Fruit fly (Drosophila melanogaster) whole organism, embryonic: Measurements from ENCODE around the gene CG12239.

Source experiments
- Aef1 ChIP-seq: fragments of 200-800 bp; sonication (Bioruptor generic); IDR thresholded peaks from 3 replicates; pipeline ENCODE4 v1.3.6; 2022; ENCODE audit warnings: missing biosample characterization, missing genetic modification characterization
- B-H1 ChIP-seq: fragments of 200-800 bp; sonication (Bioruptor generic); IDR thresholded peaks from 3 replicates; pipeline ENCODE4 v1.3.6; 2022; ENCODE audit warnings: missing biosample characterization, missing genetic modification characterization
- B-H2 ChIP-seq: fragments of 200-800 bp; sonication (Bioruptor generic); optimal IDR thresholded peaks from 2 replicates; lab custom pipeline; 2018; ENCODE audit warnings: missing biosample characterization, mild to moderate bottlenecking, missing genetic modification characterization
- CG10274 ChIP-seq: fragments of 200-800 bp; sonication (Bioruptor generic); optimal IDR thresholded peaks from 3 replicates; lab custom pipeline; 2017; ENCODE audit warnings: missing biosample characterization, mild to moderate bottlenecking, missing genetic modification characterization
- CG11085 ChIP-seq: fragments of 200-800 bp; sonication (Bioruptor generic); IDR thresholded peaks from 2 replicates; pipeline ENCODE4 v1.3.6; 2022; ENCODE audit warnings: missing biosample characterization, missing genetic modification characterization
- CG12391 ChIP-seq: fragments of 200-800 bp; sonication (Bioruptor generic); optimal IDR thresholded peaks from 3 replicates; lab custom pipeline; 2018; ENCODE audit warnings: missing biosample characterization, mild to moderate bottlenecking, missing genetic modification characterization, moderate library complexity
- CG13287 ChIP-seq: fragments of 200-800 bp; sonication (Bioruptor generic); IDR thresholded peaks from 2 replicates; pipeline ENCODE4 v1.3.6; 2022; ENCODE audit warnings: missing biosample characterization, missing genetic modification characterization; ENCODE audit not compliant: partially characterized antibody
- CG14014 ChIP-seq: fragments of 200-800 bp; sonication (Bioruptor generic); IDR thresholded peaks from 2 replicates; pipeline ENCODE4 v1.3.6; 2022; ENCODE audit warnings: missing biosample characterization, missing genetic modification characterization
- CG1602 ChIP-seq: fragments of 200-800 bp; sonication (Bioruptor generic); optimal IDR thresholded peaks from 3 replicates; lab custom pipeline; 2016; ENCODE audit warnings: missing biosample characterization, missing genetic modification characterization
- CG17568 ChIP-seq: fragments of 200-800 bp; sonication (Bioruptor generic); optimal IDR thresholded peaks from 2 replicates; lab custom pipeline; 2018; ENCODE audit warnings: missing biosample characterization, mild to moderate bottlenecking, missing genetic modification characterization, moderate library complexity
- CG17802 ChIP-seq: fragments of 200-800 bp; sonication (Bioruptor generic); optimal IDR thresholded peaks from 2 replicates; lab custom pipeline; 2018; ENCODE audit warnings: missing biosample characterization, mild to moderate bottlenecking, missing genetic modification characterization, moderate library complexity
- CG18599 ChIP-seq: fragments of 200-800 bp; sonication (Bioruptor generic); optimal IDR thresholded peaks from 3 replicates; lab custom pipeline; 2017; ENCODE audit warnings: missing biosample characterization, missing genetic modification characterization, mild to moderate bottlenecking, moderate library complexity, missing genetic modification reagents
- CG31388 ChIP-seq: fragments of 200-800 bp; sonication (Bioruptor generic); optimal IDR thresholded peaks from 2 replicates; lab custom pipeline; 2016; ENCODE audit warnings: missing biosample characterization, missing genetic modification characterization
- CG32772 ChIP-seq: fragments of 200-800 bp; sonication (Bioruptor generic); IDR thresholded peaks from 2 replicates; pipeline ENCODE4 v1.3.6; 2022; ENCODE audit warnings: missing biosample characterization, missing genetic modification characterization
- CG4282 ChIP-seq: fragments of 200-800 bp; sonication (Bioruptor generic); optimal IDR thresholded peaks from 2 replicates; lab custom pipeline; 2016; ENCODE audit warnings: missing biosample characterization, missing genetic modification characterization
- CG4328 ChIP-seq: fragments of 200-800 bp; sonication (Bioruptor generic); optimal IDR thresholded peaks from 3 replicates; lab custom pipeline; 2017; ENCODE audit warnings: missing biosample characterization, missing genetic modification reagents, missing genetic modification characterization
- CG4707 ChIP-seq: fragments of 200-800 bp; sonication (Bioruptor generic); optimal IDR thresholded peaks from 2 replicates; lab custom pipeline; 2018; ENCODE audit warnings: missing biosample characterization, mild to moderate bottlenecking, missing genetic modification characterization, moderate library complexity
- CG6683 ChIP-seq: fragments of 200-800 bp; sonication (Bioruptor generic); optimal IDR thresholded peaks from 2 replicates; lab custom pipeline; 2017; ENCODE audit warnings: missing biosample characterization, mild to moderate bottlenecking, missing genetic modification characterization, missing genetic modification reagents
- CG9609 ChIP-seq: fragments of 200-800 bp; sonication (Bioruptor generic); optimal IDR thresholded peaks from 3 replicates; lab custom pipeline; 2016; ENCODE audit warnings: missing biosample characterization, missing genetic modification characterization
- Elba2 ChIP-seq: fragments of 200-800 bp; sonication (Bioruptor generic); optimal IDR thresholded peaks from 3 replicates; lab custom pipeline; 2016; ENCODE audit warnings: missing biosample characterization, missing genetic modification characterization
- Fer2 ChIP-seq: fragments of 200-800 bp; sonication (Bioruptor generic); optimal IDR thresholded peaks from 2 replicates; lab custom pipeline; 2018; ENCODE audit warnings: missing biosample characterization, mild to moderate bottlenecking, missing genetic modification characterization, moderate library complexity
- Fer3 ChIP-seq: fragments of 200-800 bp; sonication (Bioruptor generic); optimal IDR thresholded peaks from 2 replicates; lab custom pipeline; 2018; ENCODE audit warnings: missing biosample characterization, mild to moderate bottlenecking, missing genetic modification characterization, moderate library complexity
- Hand ChIP-seq: fragments of 200-800 bp; sonication (Bioruptor generic); optimal IDR thresholded peaks from 2 replicates; lab custom pipeline; 2017; ENCODE audit warnings: mild to moderate bottlenecking, missing biosample characterization, missing genetic modification reagents, missing genetic modification characterization
- Hmr ChIP-seq: fragments of 200-800 bp; sonication (Bioruptor generic); optimal IDR thresholded peaks from 3 replicates; lab custom pipeline; 2017; ENCODE audit warnings: mild to moderate bottlenecking, missing biosample characterization, missing genetic modification reagents, missing genetic modification characterization
- Hr3 ChIP-seq: fragments of 200-800 bp; sonication (Bioruptor generic); optimal IDR thresholded peaks from 3 replicates; lab custom pipeline; 2016; ENCODE audit warnings: missing biosample characterization, missing genetic modification characterization
- Mes4 ChIP-seq: fragments of 200-800 bp; sonication (Bioruptor generic); optimal IDR thresholded peaks from 2 replicates; lab custom pipeline; 2016; ENCODE audit warnings: missing biosample characterization, missing genetic modification characterization
- NC2α ChIP-seq: fragments of 200-800 bp; sonication (Bioruptor generic); optimal IDR thresholded peaks from 2 replicates; lab custom pipeline; 2016; ENCODE audit warnings: missing biosample characterization, missing genetic modification characterization
- Optix ChIP-seq: fragments of 200-800 bp; sonication (Bioruptor generic); IDR thresholded peaks from 3 replicates; pipeline ENCODE4 v1.3.6; 2022; ENCODE audit warnings: missing biosample characterization, missing genetic modification characterization
- Spps ChIP-seq: fragments of 200-800 bp; sonication (Bioruptor generic); optimal IDR thresholded peaks from 2 replicates; lab custom pipeline; 2018; ENCODE audit warnings: missing biosample characterization, mild to moderate bottlenecking, missing genetic modification characterization
- Taf1 ChIP-seq: fragments of 200-800 bp; sonication (Bioruptor generic); IDR thresholded peaks from 2 replicates; pipeline ENCODE4 v1.3.6; 2022; ENCODE audit warnings: missing biosample characterization, missing genetic modification characterization
- Xbp1 ChIP-seq: fragments of 200-800 bp; sonication (Bioruptor generic); optimal IDR thresholded peaks from 3 replicates; lab custom pipeline; 2016; ENCODE audit warnings: missing biosample characterization, mild to moderate bottlenecking, missing genetic modification characterization
- bab2 ChIP-seq: fragments of 200-800 bp; sonication (Bioruptor generic); optimal IDR thresholded peaks from 2 replicates; lab custom pipeline; 2016; ENCODE audit warnings: missing biosample characterization, missing genetic modification characterization
- croc ChIP-seq: fragments of 200-800 bp; sonication (Bioruptor generic); conservative IDR thresholded peaks from 3 replicates; pipeline ENCODE4 v1.3.6; 2022; ENCODE audit warnings: missing biosample characterization, missing genetic modification characterization
- dan ChIP-seq: fragments of 200-800 bp; sonication (Bioruptor generic); IDR thresholded peaks from 2 replicates; pipeline ENCODE4 v1.3.6; 2022; ENCODE audit warnings: missing biosample characterization, missing genetic modification characterization
- dimm ChIP-seq: fragments of 200-800 bp; sonication (Bioruptor generic); IDR thresholded peaks from 2 replicates; pipeline ENCODE4 v1.3.6; 2022; ENCODE audit warnings: missing biosample characterization, missing genetic modification characterization
- dmrt11E ChIP-seq: fragments of 200-800 bp; sonication (Bioruptor generic); optimal IDR thresholded peaks from 3 replicates; lab custom pipeline; 2018; ENCODE audit warnings: missing biosample characterization, mild to moderate bottlenecking, missing genetic modification characterization, moderate library complexity
- dysf ChIP-seq: fragments of 200-800 bp; sonication (Bioruptor generic); IDR thresholded peaks from 3 replicates; pipeline ENCODE4 v1.3.6; 2022; ENCODE audit warnings: missing biosample characterization, missing genetic modification characterization
- insv ChIP-seq, 2 experiments: fragments of 200-800 bp; sonication (Bioruptor generic); optimal IDR thresholded peaks; 3 replicates each; lab custom pipeline; 2016 to 2018; ENCODE audit warnings: missing biosample characterization in 2 of 2, missing genetic modification characterization in 2 of 2
- lola ChIP-seq, 3 experiments: fragments of >200 bp in 2 of 3; fragments of 200-800 bp in 1 of 3; sonication (Bioruptor generic) in 1 of 3; optimal IDR thresholded peaks; 2 replicates each; lab custom pipeline; 2017 to 2019; ENCODE audit warnings: missing biosample characterization in 3 of 3, missing genetic modification characterization in 3 of 3, mild to moderate bottlenecking in 1 of 3, moderate library complexity in 1 of 3
- nerfin-2 ChIP-seq: fragments of 200-800 bp; sonication (Bioruptor generic); IDR thresholded peaks from 2 replicates; pipeline ENCODE4 v1.3.6; 2022; ENCODE audit warnings: missing biosample characterization, missing genetic modification characterization; ENCODE audit not compliant: partially characterized antibody
- pb ChIP-seq: fragments of 200-800 bp; sonication (Bioruptor generic); optimal IDR thresholded peaks from 3 replicates; lab custom pipeline; 2016; ENCODE audit warnings: missing biosample characterization, missing genetic modification characterization
- ranshi ChIP-seq: fragments of 200-800 bp; sonication (Bioruptor generic); IDR thresholded peaks from 2 replicates; pipeline ENCODE4 v1.3.6; 2022; ENCODE audit warnings: missing biosample characterization, missing genetic modification characterization
- ro ChIP-seq: fragments of 200-800 bp; sonication (Bioruptor generic); IDR thresholded peaks from 2 replicates; pipeline ENCODE4 v1.3.6; 2022; ENCODE audit warnings: missing biosample characterization, missing genetic modification characterization
- sr ChIP-seq: fragments of 200-800 bp; sonication (Bioruptor generic); IDR thresholded peaks from 3 replicates; pipeline ENCODE4 v1.3.6; 2022; ENCODE audit warnings: missing biosample characterization, missing genetic modification characterization
- tgo ChIP-seq: fragments of 200-800 bp; sonication (Bioruptor generic); IDR thresholded peaks from 3 replicates; pipeline ENCODE4 v1.3.6; 2022; ENCODE audit warnings: missing biosample characterization, missing genetic modification characterization
- tin ChIP-seq: fragments of 200-800 bp; sonication (Bioruptor generic); optimal IDR thresholded peaks from 3 replicates; lab custom pipeline; 2016; ENCODE audit warnings: missing biosample characterization, missing genetic modification characterization
- ttk ChIP-seq: fragments of 200-800 bp; sonication (Bioruptor generic); IDR thresholded peaks from 2 replicates; pipeline ENCODE4 v2.1.2; 2022; ENCODE audit warnings: missing biosample characterization, missing genetic modification characterization
- zfh2 ChIP-seq: fragments of 200-800 bp; sonication (Bioruptor generic); optimal IDR thresholded peaks from 2 replicates; lab custom pipeline; 2016; ENCODE audit warnings: missing biosample characterization, missing genetic modification characterization

The CG12239 gene

dm6 chrX:5764001-5764892, 27.7 kb upstream of the CG12239 start, which contains the start of the genes MAPk-Ak2 and CG42699 (continued):
- peak; percentile 75 for TF ChIP-seq pb (GFP tag; lab: Kevin White, UChicago)
- TF ChIP-seq dmrt11E = peak; percentile 55
- TF ChIP-seq CG31388 (GFP tag; lab: Kevin White, UChicago) = no peak
- TF ChIP-seq Hand (GFP tag; lab: Kevin White, UChicago) = peak; percentile 62
- TF ChIP-seq tin = peak; percentile 40
- TF ChIP-seq CG10274 (GFP tag; lab: Kevin White, UChicago) = peak; percentile 18
- TF ChIP-seq Hr3 (GFP tag; lab: Kevin White, UChicago) = peak; percentile 28
- TF ChIP-seq nerfin-2 (GFP tag; lab: Robert Waterston, UW) = peak; percentile 84
- TF ChIP-seq sr = peak; percentile 74
- no peak; the same call in 1 of the 2 replicates for TF ChIP-seq ranshi (GFP tag; lab: Robert Waterston, UW)
- peak; percentile 87 for TF ChIP-seq B-H2 (GFP tag; lab: Kevin White, UChicago)
- peak in 1 of 2 experiments; percentile 94 for TF ChIP-seq insv (GFP tag; optimal IDR thresholded peaks at IDR 0.05; lab: Kevin White, UChicago)
- TF ChIP-seq dysf = peak; percentile 31; the same call in 1 of the 3 replicates
- peak in 1 of 3 experiments; percentile 64 for TF ChIP-seq lola (GFP tag; optimal IDR thresholded peaks at IDR 0.05; lab: Kevin White, UChicago)
- TF ChIP-seq CG18599 (GFP tag; lab: Kevin White, UChicago) = peak; percentile 87
- no peak; the same call in 2 of the 3 replicates for TF ChIP-seq Optix (GFP tag; lab: Robert Waterston, UW)
- no peak for TF ChIP-seq Aef1 (GFP tag; lab: Robert Waterston, UW)
- TF ChIP-seq zfh2 (GFP tag; lab: Kevin White, UChicago) = peak; percentile 6
- TF ChIP-seq Xbp1 (GFP tag; lab: Kevin White, UChicago) = peak; percentile 0
- peak; percentile 43 for TF ChIP-seq CG12391 (tag; lab: Kevin White, UChicago)
- TF ChIP-seq ttk (GFP tag; lab: Robert Waterston, UW) = no peak
- peak; percentile 89 for TF ChIP-seq CG4328 (GFP tag; lab: Kevin White, UChicago)
- no peak for TF ChIP-seq dimm (GFP tag; lab: Robert Waterston, UW)
- TF ChIP-seq CG4282 (GFP tag; lab: Kevin White, UChicago) = peak; percentile 65
- TF ChIP-seq CG17568 = peak; percentile 91
- TF ChIP-seq B-H1 (GFP tag; lab: Robert Waterston, UW) = peak; percentile 22; the same call in 1 of the 3 replicates
- TF ChIP-seq Elba2 = no peak
- no peak for TF ChIP-seq Taf1
- peak; percentile 60 for TF ChIP-seq CG13287 (GFP tag; lab: Robert Waterston, UW)
- TF ChIP-seq Fer2 = peak; percentile 67
- no peak for TF ChIP-seq dan (GFP tag; lab: Robert Waterston, UW)
- peak; percentile 45; the same call in 1 of the 2 replicates for TF ChIP-seq CG32772 (GFP tag; lab: Robert Waterston, UW)
- peak; percentile 76 for TF ChIP-seq Mes4
- peak; percentile 51 for TF ChIP-seq Spps (tag; lab: Kevin White, UChicago)
- peak; percentile 31; the same call in 2 of the 3 replicates for TF ChIP-seq tgo (GFP tag; lab: Robert Waterston, UW)
- peak; percentile 91 for TF ChIP-seq CG4707 (GFP tag; lab: Kevin White, UChicago)
- peak; percentile 82 for TF ChIP-seq Fer3 (tag; lab: Kevin White, UChicago)
- TF ChIP-seq CG9609 (GFP tag; lab: Kevin White, UChicago) = peak; percentile 58
- peak; percentile 90 for TF ChIP-seq Hmr (GFP tag; lab: Kevin White, UChicago)
- TF ChIP-seq CG6683 (GFP tag; lab: Kevin White, UChicago) = peak; percentile 70
- TF ChIP-seq CG17802 = peak; percentile 14
- TF ChIP-seq ro (GFP tag; lab: Robert Waterston, UW) = no peak
- peak; percentile 85 for TF ChIP-seq bab2 (GFP tag; lab: Kevin White, UChicago)
- peak; percentile 56 for TF ChIP-seq CG1602 (GFP tag; lab: Kevin White, UChicago)
- peak; percentile 55 for TF ChIP-seq NC2α (GFP tag; lab: Kevin White, UChicago)
- TF ChIP-seq croc (GFP tag; lab: Robert Waterston, UW) = no peak
- TF ChIP-seq CG14014 = peak; percentile 85; the same call in 1 of the 2 replicates
- TF ChIP-seq CG11085 = peak; percentile 59; the same call in 1 of the 2 replicates
